Fruit fly (Drosophila melanogaster) whole organism, embryonic: ENCODE data around the gene elgi.

Experiments used
- Ada2b ChIP-seq: fragments of 200-800 bp; sonication (Bioruptor generic); IDR thresholded peaks from 2 replicates; pipeline ENCODE4 v1.3.6; 2022; ENCODE audit warnings: missing biosample characterization, missing genetic modification characterization
- CG10979 ChIP-seq: fragments of 200-800 bp; sonication (Bioruptor generic); optimal IDR thresholded peaks from 2 replicates; lab custom pipeline; 2018; ENCODE audit warnings: missing biosample characterization, mild to moderate bottlenecking, missing genetic modification characterization, moderate library complexity
- CG12104 ChIP-seq: fragments of 200-800 bp; sonication (Bioruptor generic); optimal IDR thresholded peaks from 3 replicates; lab custom pipeline; 2016; ENCODE audit warnings: missing biosample characterization, missing genetic modification characterization
- CG12299 ChIP-seq: fragments of 200-800 bp; sonication (Bioruptor generic); optimal IDR thresholded peaks from 2 replicates; lab custom pipeline; 2018; ENCODE audit warnings: missing biosample characterization, mild to moderate bottlenecking, missing genetic modification characterization
- CG13287 ChIP-seq: fragments of 200-800 bp; sonication (Bioruptor generic); IDR thresholded peaks from 2 replicates; pipeline ENCODE4 v1.3.6; 2022; ENCODE audit warnings: missing biosample characterization, missing genetic modification characterization; ENCODE audit not compliant: partially characterized antibody
- CG13424 ChIP-seq: fragments of 200-800 bp; sonication (Bioruptor generic); optimal IDR thresholded peaks from 2 replicates; lab custom pipeline; 2019; ENCODE audit warnings: missing biosample characterization, mild to moderate bottlenecking, missing genetic modification characterization, moderate library complexity
- CG15601 ChIP-seq: fragments of 200-800 bp; sonication (Bioruptor generic); optimal IDR thresholded peaks from 3 replicates; lab custom pipeline; 2019; ENCODE audit warnings: missing biosample characterization, mild to moderate bottlenecking, missing genetic modification characterization, moderate library complexity
- CG2875 ChIP-seq: fragments of 200-800 bp; sonication (Bioruptor generic); optimal IDR thresholded peaks from 2 replicates; lab custom pipeline; 2017; ENCODE audit warnings: missing biosample characterization, mild to moderate bottlenecking, missing genetic modification characterization, missing genetic modification reagents
- CG30403 ChIP-seq: fragments of 200-800 bp; sonication (Bioruptor generic); optimal IDR thresholded peaks from 3 replicates; lab custom pipeline; 2016; ENCODE audit warnings: missing biosample characterization, missing genetic modification characterization
- CG3065 ChIP-seq: fragments of 200-800 bp; sonication (Bioruptor generic); optimal IDR thresholded peaks from 2 replicates; lab custom pipeline; 2016; ENCODE audit warnings: missing biosample characterization, missing genetic modification characterization
- CG31224 ChIP-seq: fragments of 200-800 bp; sonication (Bioruptor generic); IDR thresholded peaks from 2 replicates; pipeline ENCODE4 v1.3.6; 2022; ENCODE audit warnings: missing biosample characterization, missing genetic modification characterization
- CG32767 ChIP-seq: fragments of 200-800 bp; sonication (Bioruptor generic); IDR thresholded peaks from 2 replicates; pipeline ENCODE4 v1.3.6; 2022; ENCODE audit warnings: missing biosample characterization, missing genetic modification characterization
- CG34376 ChIP-seq: fragments of 200-800 bp; sonication (Bioruptor generic); optimal IDR thresholded peaks from 2 replicates; lab custom pipeline; 2018; ENCODE audit warnings: missing biosample characterization, mild to moderate bottlenecking, missing genetic modification characterization
- CG34422 ChIP-seq: fragments of 200-800 bp; sonication (Bioruptor generic); IDR thresholded peaks from 3 replicates; pipeline ENCODE4 v1.3.6; 2022; ENCODE audit warnings: missing biosample characterization, missing genetic modification characterization
- CG6654 ChIP-seq: fragments of 200-800 bp; sonication (Bioruptor generic); optimal IDR thresholded peaks from 2 replicates; lab custom pipeline; 2017; ENCODE audit warnings: missing biosample characterization, mild to moderate bottlenecking, missing genetic modification characterization
- CG8765 ChIP-seq: fragments of 200-800 bp; sonication (Bioruptor generic); IDR thresholded peaks from 2 replicates; pipeline ENCODE4 v1.3.6; 2022; ENCODE audit warnings: missing biosample characterization, missing genetic modification characterization
- CG9817 ChIP-seq: fragments of 200-800 bp; sonication (Bioruptor generic); optimal IDR thresholded peaks from 2 replicates; lab custom pipeline; 2018; ENCODE audit warnings: missing biosample characterization, mild to moderate bottlenecking, missing genetic modification characterization, moderate library complexity
- Dref ChIP-seq: fragments of 200-800 bp; sonication (Bioruptor generic); IDR thresholded peaks from 2 replicates; pipeline ENCODE4 v1.3.6; 2022; ENCODE audit warnings: missing biosample characterization, missing genetic modification characterization
- HLH3B ChIP-seq: fragments of 200-800 bp; sonication (Bioruptor generic); IDR thresholded peaks from 2 replicates; pipeline ENCODE4 v1.3.6; 2022; ENCODE audit warnings: missing biosample characterization, missing genetic modification characterization
- Hand ChIP-seq: fragments of 200-800 bp; sonication (Bioruptor generic); optimal IDR thresholded peaks from 2 replicates; lab custom pipeline; 2017; ENCODE audit warnings: mild to moderate bottlenecking, missing biosample characterization, missing genetic modification reagents, missing genetic modification characterization
- Hr51 ChIP-seq, 2 experiments: fragments of 200-800 bp; sonication (Bioruptor generic); optimal IDR thresholded peaks; 2 replicates in 1 of 2; 3 replicates in 1 of 2; lab custom pipeline; 2016 to 2018; ENCODE audit warnings: missing biosample characterization in 2 of 2, missing genetic modification characterization in 2 of 2, mild to moderate bottlenecking in 1 of 2, moderate library complexity in 1 of 2
- Hr78 ChIP-seq, 2 experiments: fragments of 200-800 bp in 1 of 2; fragments of >200 bp in 1 of 2; sonication (Bioruptor generic) in 1 of 2; optimal IDR thresholded peaks; 2 replicates each; lab custom pipeline; 2017 to 2019; ENCODE audit warnings: missing biosample characterization in 2 of 2, missing genetic modification characterization in 2 of 2, mild to moderate bottlenecking in 1 of 2, moderate library complexity in 1 of 2
- Max ChIP-seq: fragments of 200-800 bp; sonication (Bioruptor generic); optimal IDR thresholded peaks from 2 replicates; lab custom pipeline; 2016; ENCODE audit warnings: missing biosample characterization, mild to moderate bottlenecking, missing genetic modification characterization
- Mes4 ChIP-seq: fragments of 200-800 bp; sonication (Bioruptor generic); optimal IDR thresholded peaks from 2 replicates; lab custom pipeline; 2016; ENCODE audit warnings: missing biosample characterization, missing genetic modification characterization
- Myb ChIP-seq: fragments of 200-800 bp; sonication (Bioruptor generic); optimal IDR thresholded peaks from 2 replicates; lab custom pipeline; 2016; ENCODE audit warnings: missing biosample characterization, missing genetic modification characterization
- NFAT ChIP-seq: fragments of 200-800 bp; sonication (Bioruptor generic); IDR thresholded peaks from 2 replicates; pipeline ENCODE4 v1.3.6; 2022; ENCODE audit warnings: missing biosample characterization, missing genetic modification characterization
- Optix ChIP-seq: fragments of 200-800 bp; sonication (Bioruptor generic); IDR thresholded peaks from 3 replicates; pipeline ENCODE4 v1.3.6; 2022; ENCODE audit warnings: missing biosample characterization, missing genetic modification characterization
- Pdp1 ChIP-seq, 2 experiments: fragments of 200-800 bp; sonication (Bioruptor generic); optimal IDR thresholded peaks; 3 replicates each; lab custom pipeline; 2016; ENCODE audit warnings: missing biosample characterization in 2 of 2, missing genetic modification characterization in 2 of 2, mild to moderate bottlenecking in 1 of 2, moderate library complexity in 1 of 2
- Six4 ChIP-seq: fragments of 200-800 bp; sonication (Bioruptor generic); optimal IDR thresholded peaks from 2 replicates; lab custom pipeline; 2016; ENCODE audit warnings: missing biosample characterization, missing genetic modification characterization
- Sox102F ChIP-seq: fragments of 200-800 bp; sonication (Bioruptor generic); optimal IDR thresholded peaks from 2 replicates; lab custom pipeline; 2018; ENCODE audit warnings: missing biosample characterization, mild to moderate bottlenecking, missing genetic modification characterization, moderate library complexity
- Sry-δ ChIP-seq: fragments of 200-800 bp; sonication (Bioruptor generic); optimal IDR thresholded peaks from 2 replicates; lab custom pipeline; 2016; ENCODE audit warnings: missing biosample characterization, missing genetic modification characterization
- ab ChIP-seq: fragments of 200-800 bp; sonication (Bioruptor generic); optimal IDR thresholded peaks from 2 replicates; lab custom pipeline; 2016; ENCODE audit warnings: missing biosample characterization, missing genetic modification characterization
- bcd ChIP-seq: fragments of 200-800 bp; sonication (Bioruptor generic); optimal IDR thresholded peaks from 2 replicates; lab custom pipeline; 2017; ENCODE audit warnings: missing biosample characterization, mild to moderate bottlenecking, missing genetic modification characterization
- cad ChIP-seq: fragments of >200 bp; optimal IDR thresholded peaks from 2 replicates; lab custom pipeline; 2017; ENCODE audit warnings: missing biosample characterization, missing genetic modification characterization
- chm ChIP-seq: fragments of 200-800 bp; sonication (Bioruptor generic); IDR thresholded peaks from 2 replicates; pipeline ENCODE4 v1.3.6; 2022; ENCODE audit warnings: missing biosample characterization, missing genetic modification characterization
- danr ChIP-seq: fragments of 200-800 bp; sonication (Bioruptor generic); IDR thresholded peaks from 2 replicates; pipeline ENCODE4 v1.3.6; 2022; ENCODE audit warnings: missing biosample characterization, missing genetic modification characterization
- disco-r ChIP-seq: fragments of 200-800 bp; sonication (Bioruptor generic); optimal IDR thresholded peaks from 2 replicates; lab custom pipeline; 2016; ENCODE audit warnings: missing biosample characterization, missing genetic modification characterization
- eyg ChIP-seq: fragments of 200-800 bp; sonication (Bioruptor generic); optimal IDR thresholded peaks from 3 replicates; lab custom pipeline; 2016; ENCODE audit warnings: missing biosample characterization, missing genetic modification characterization
- fd102C ChIP-seq: fragments of 200-800 bp; sonication (Bioruptor generic); optimal IDR thresholded peaks from 2 replicates; lab custom pipeline; 2018; ENCODE audit warnings: missing biosample characterization, mild to moderate bottlenecking, missing genetic modification characterization, moderate library complexity
- inv ChIP-seq: fragments of 200-800 bp; sonication (Bioruptor generic); IDR thresholded peaks from 2 replicates; pipeline ENCODE4 v1.3.6; 2022; ENCODE audit warnings: missing biosample characterization, missing genetic modification characterization; ENCODE audit not compliant: partially characterized antibody
- jing ChIP-seq: fragments of 200-800 bp; sonication (Bioruptor generic); optimal IDR thresholded peaks from 2 replicates; lab custom pipeline; 2018; ENCODE audit warnings: missing biosample characterization, mild to moderate bottlenecking, missing genetic modification characterization
- jumu ChIP-seq: fragments of 200-800 bp; sonication (Bioruptor generic); optimal IDR thresholded peaks from 3 replicates; lab custom pipeline; 2016; ENCODE audit warnings: missing biosample characterization, missing genetic modification characterization
- psq ChIP-seq: fragments of 200-800 bp; sonication (Bioruptor generic); optimal IDR thresholded peaks from 2 replicates; lab custom pipeline; 2017; ENCODE audit warnings: missing biosample characterization, missing genetic modification characterization
- pzg ChIP-seq: fragments of 200-800 bp; sonication (Bioruptor generic); optimal IDR thresholded peaks from 3 replicates; lab custom pipeline; 2018; ENCODE audit warnings: missing biosample characterization, mild to moderate bottlenecking, missing genetic modification characterization, moderate library complexity
- schlank ChIP-seq: fragments of 200-800 bp; sonication (Bioruptor generic); optimal IDR thresholded peaks from 2 replicates; lab custom pipeline; 2018; ENCODE audit warnings: missing biosample characterization, mild to moderate bottlenecking, missing genetic modification characterization
- sqz ChIP-seq: fragments of 200-800 bp; sonication (Bioruptor generic); optimal IDR thresholded peaks from 3 replicates; lab custom pipeline; 2018; ENCODE audit warnings: missing biosample characterization, mild to moderate bottlenecking, missing genetic modification characterization
- tap ChIP-seq: fragments of 200-800 bp; optimal IDR thresholded peaks from 3 replicates; lab custom pipeline; 2019; ENCODE audit warnings: missing biosample characterization, mild to moderate bottlenecking, missing genetic modification characterization, moderate library complexity
- tll ChIP-seq, 2 experiments: fragments of 200-800 bp in 1 of 2; fragments of >200 bp in 1 of 2; sonication (Bioruptor generic) in 1 of 2; optimal IDR thresholded peaks; 2 replicates each; lab custom pipeline; 2017 to 2019; ENCODE audit warnings: missing biosample characterization in 2 of 2, missing genetic modification characterization in 2 of 2, mild to moderate bottlenecking in 1 of 2, moderate library complexity in 1 of 2
- wdn ChIP-seq: fragments of 200-800 bp; sonication (Bioruptor generic); IDR thresholded peaks from 2 replicates; pipeline ENCODE4 v1.3.6; 2022; ENCODE audit warnings: missing biosample characterization, missing genetic modification characterization

Gene elgi

DNA sequence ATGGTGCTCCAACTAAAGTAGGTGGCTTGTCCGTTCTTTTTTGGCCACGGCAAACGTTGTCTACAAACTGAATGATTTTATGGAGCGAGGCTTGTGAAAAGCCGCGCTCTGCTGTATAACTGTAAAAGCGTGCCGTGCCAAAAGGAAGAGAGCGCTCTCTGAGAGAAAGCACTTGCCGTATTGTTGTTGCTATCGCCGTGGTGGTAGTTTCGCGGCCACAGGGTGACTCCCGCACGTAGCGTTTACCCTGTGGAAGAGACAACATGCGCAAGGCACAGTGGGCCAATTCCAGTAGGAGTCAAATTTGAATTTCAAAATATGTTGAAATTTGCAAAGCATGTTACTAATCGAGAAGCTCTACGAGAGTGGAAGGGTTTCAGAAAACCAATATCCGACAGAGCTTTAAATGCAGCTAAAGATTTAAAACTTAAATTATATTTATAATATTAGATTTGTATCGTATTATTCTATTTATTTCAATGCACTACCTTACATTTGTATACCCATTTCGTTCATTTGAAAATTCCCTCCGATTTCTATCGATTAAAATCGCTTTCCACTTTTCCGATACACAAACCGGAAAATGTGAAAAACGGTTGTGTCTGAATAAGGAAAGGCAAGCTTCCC lies 31.4 kb upstream of the elgi start, which contains the start of gene sff (continued):
- TF ChIP-seq CG8765 (GFP tag; lab: Robert Waterston, UW), result peak; percentile 84
- peak; percentile 67 for TF ChIP-seq psq (GFP tag; lab: Kevin White, UChicago)
- peak; percentile 18 for TF ChIP-seq ab
- peak; percentile 52 for TF ChIP-seq CG13287 (GFP tag; lab: Robert Waterston, UW)
- TF ChIP-seq tap (tag; lab: Kevin White, UChicago), result peak; percentile 80
- TF ChIP-seq Sox102F (GFP tag; lab: Kevin White, UChicago), result peak; percentile 88
- TF ChIP-seq Optix (GFP tag; lab: Robert Waterston, UW), result peak; percentile 91
- TF ChIP-seq inv (GFP tag; lab: Robert Waterston, UW), result 0 out of 2 replicates have a peak, but pooled peaks have one; percentile 7
- TF ChIP-seq CG31224 (GFP tag; lab: Robert Waterston, UW), result peak; percentile 73
- no peak for TF ChIP-seq Sry-δ (GFP tag; lab: Kevin White, UChicago)
- peak; percentile 64 for TF ChIP-seq Dref
- TF ChIP-seq Ada2b, result peak; percentile 81
- peak; percentile 43 for TF ChIP-seq eyg (GFP tag; lab: Kevin White, UChicago)
- TF ChIP-seq Six4, result peak; percentile 83
- peak in 1 of 2 experiments; percentile 75 for TF ChIP-seq tll (GFP tag; optimal IDR thresholded peaks at IDR 0.05; lab: Kevin White, UChicago)
- peak; percentile 92 for TF ChIP-seq bcd (GFP tag; lab: Kevin White, UChicago)
- peak; percentile 36 for TF ChIP-seq pzg (GFP tag; lab: Kevin White, UChicago)
- TF ChIP-seq CG34376 (GFP tag; lab: Kevin White, UChicago), result peak; percentile 80
- TF ChIP-seq CG6654 (GFP tag; lab: Kevin White, UChicago), result peak; percentile 77
- peak; percentile 40 for TF ChIP-seq disco-r (GFP tag; lab: Kevin White, UChicago)
- peak; percentile 60 for TF ChIP-seq Mes4 (GFP tag; lab: Kevin White, UChicago)
- peak; percentile 74 to 88 for TF ChIP-seq Hr51 (GFP tag; optimal IDR thresholded peaks at IDR 0.05; lab: Kevin White, UChicago)
- peak; percentile 44 for TF ChIP-seq fd102C (GFP tag; lab: Kevin White, UChicago)
- peak; percentile 60 for TF ChIP-seq CG3065
- TF ChIP-seq cad, result peak; percentile 74
- TF ChIP-seq CG12299, result peak; percentile 64
- TF ChIP-seq CG34422 (GFP tag; lab: Robert Waterston, UW), result peak; percentile 92
- peak; percentile 79 for TF ChIP-seq CG15601 (tag; lab: Kevin White, UChicago)
- TF ChIP-seq Max (GFP tag; lab: Kevin White, UChicago), result peak; percentile 75
- peak; percentile 85 for TF ChIP-seq CG9817 (tag; lab: Kevin White, UChicago)
- TF ChIP-seq Hand, result peak; percentile 81
- peak; percentile 93 for TF ChIP-seq chm (GFP tag; lab: Robert Waterston, UW)
- TF ChIP-seq jing (GFP tag; lab: Kevin White, UChicago), result peak; percentile 80
- TF ChIP-seq Hr78 (GFP tag; optimal IDR thresholded peaks at IDR 0.05; lab: Kevin White, UChicago), result peak in 1 of 2 experiments; percentile 39
- peak; percentile 68 for TF ChIP-seq wdn (GFP tag; lab: Robert Waterston, UW)
- TF ChIP-seq danr (GFP tag; lab: Robert Waterston, UW), result peak; percentile 78
- TF ChIP-seq CG2875 (GFP tag; lab: Kevin White, UChicago), result peak; percentile 72
- peak; percentile 81 for TF ChIP-seq CG12104
- peak; percentile 90 for TF ChIP-seq CG13424 (tag; lab: Kevin White, UChicago)
- peak; percentile 89 for TF ChIP-seq HLH3B (GFP tag; lab: Robert Waterston, UW)
- peak; percentile 38 for TF ChIP-seq schlank (tag; lab: Kevin White, UChicago)
- peak; percentile 17 for TF ChIP-seq Myb
- TF ChIP-seq CG10979, result peak; percentile 90
- peak; percentile 58 for TF ChIP-seq jumu (GFP tag; lab: Kevin White, UChicago)
- peak; percentile 83 for TF ChIP-seq CG30403 (GFP tag; lab: Kevin White, UChicago)
- peak; percentile 65 for TF ChIP-seq sqz (GFP tag; lab: Kevin White, UChicago)
- peak; percentile 84 for TF ChIP-seq CG32767 (GFP tag; lab: Robert Waterston, UW)
- peak; percentile 74 for TF ChIP-seq NFAT (GFP tag; lab: Robert Waterston, UW)
- TF ChIP-seq Pdp1 (GFP tag; optimal IDR thresholded peaks at IDR 0.05; lab: Kevin White, UChicago), result peak; percentile 43 to 70
